Fruit fly (Drosophila melanogaster) whole organism, wandering third instar larva: ENCODE data around the gene CG3032.

Source experiments
- Abd-B ChIP-seq: fragments of >200 bp; optimal IDR thresholded peaks from 2 replicates; lab custom pipeline; 2017; ENCODE audit warnings: missing biosample characterization, missing genetic modification characterization
- GATAd ChIP-seq: sonication (Bioruptor generic); optimal IDR thresholded peaks from 2 replicates; lab custom pipeline; 2016; ENCODE audit warnings: missing biosample characterization, missing genetic modification characterization
- Rel ChIP-seq, 2 experiments: fragments of 200-800 bp; sonication (Bioruptor generic) in 1 of 2; optimal IDR thresholded peaks; 2 replicates in 1 of 2; 3 replicates in 1 of 2; lab custom pipeline; 2016 to 2019; ENCODE audit warnings: mild to moderate bottlenecking in 2 of 2, missing biosample characterization in 2 of 2, missing genetic modification characterization in 2 of 2, moderate library complexity in 1 of 2
- Vsx2 ChIP-seq: fragments of 200-300, 225-300 bp; sonication (Bioruptor generic); optimal IDR thresholded peaks from 2 replicates; lab custom pipeline; 2018; ENCODE audit warnings: missing biosample characterization, missing genetic modification characterization; ENCODE audit not compliant: partially characterized antibody
- br ChIP-seq: fragments of 200-800 bp; sonication (Bioruptor generic); optimal IDR thresholded peaks from 2 replicates; lab custom pipeline; 2016; ENCODE audit warnings: missing biosample characterization, missing genetic modification characterization
- dmrt93B ChIP-seq: fragments of 200-800 bp; sonication (Bioruptor generic); optimal IDR thresholded peaks from 2 replicates; lab custom pipeline; 2018; ENCODE audit warnings: missing biosample characterization, mild to moderate bottlenecking, missing genetic modification characterization
- foxo ChIP-seq, 2 experiments: fragments of 200-800 bp; sonication (Bioruptor generic); optimal IDR thresholded peaks; 2 replicates in 1 of 2; 3 replicates in 1 of 2; lab custom pipeline; 2016 to 2017; ENCODE audit warnings: missing biosample characterization in 2 of 2, missing genetic modification characterization in 2 of 2
- fru ChIP-seq: fragments of 200-800 bp; sonication (Bioruptor generic); optimal IDR thresholded peaks from 3 replicates; lab custom pipeline; 2016; ENCODE audit warnings: missing biosample characterization, mild to moderate bottlenecking, missing genetic modification characterization
- pan ChIP-seq: fragments of >200 bp; optimal IDR thresholded peaks from 2 replicates; lab custom pipeline; 2017
- psq ChIP-seq: fragments of 200-800 bp; sonication (Bioruptor generic); optimal IDR thresholded peaks from 3 replicates; lab custom pipeline; 2017; ENCODE audit warnings: missing biosample characterization, mild to moderate bottlenecking, missing genetic modification characterization, moderate library complexity

- TF ChIP-seq pan (lab: Kevin White, UChicago) (no peak), foxo (GFP tag; optimal IDR thresholded peaks at IDR 0.05; lab: Kevin White, UChicago) (no peak), GATAd (GFP tag; lab: Kevin White, UChicago) (no peak), fru (GFP tag; lab: Kevin White, UChicago) (no peak), Rel (GFP tag; optimal IDR thresholded peaks at IDR 0.05; lab: Kevin White, UChicago) (no peak), Rel (tag; optimal IDR thresholded peaks at IDR 0.05; lab: Kevin White, UChicago) (peak; percentile 11), Vsx2 (GFP tag; lab: Kevin White, UChicago) (no peak), Abd-B (GFP tag; lab: Kevin White, UChicago) (no peak), psq (GFP tag; lab: Kevin White, UChicago) (no peak), br (GFP tag; lab: Kevin White, UChicago) (no peak), dmrt93B (no peak)
Observed at dm6 chrX:6982705-6983384, 30.8 kb downstream of the CG3032 start.
